Worm (Caenorhabditis elegans): ENCODE results near the gene K08F4.3.
A peak's percentile ranks its signal among the peaks of the same experiment; 100 is the strongest.

Gene K08F4.3

DNA sequence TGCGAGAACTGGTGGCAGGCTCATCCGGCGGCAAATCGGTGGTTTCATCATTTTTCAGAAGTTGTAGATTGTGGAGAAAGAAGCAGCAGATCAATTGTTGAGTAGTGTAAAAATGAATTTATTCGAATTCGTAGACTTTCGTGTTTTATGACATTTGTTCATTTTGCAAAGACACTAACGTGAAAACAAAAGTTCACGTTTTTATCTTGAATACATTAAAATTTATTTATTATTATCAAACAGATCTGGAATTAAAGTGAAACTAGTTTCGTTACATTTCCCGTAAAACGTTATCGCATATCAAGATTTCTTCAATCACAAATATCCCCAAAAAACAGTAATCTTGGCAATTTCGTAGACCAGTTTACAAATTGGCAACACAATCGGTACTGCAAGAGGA lies 17.8 kb downstream of the K08F4.3 start, which contains the start of gene T14G10.8:
TSS of gene T14G10.8 (minus strand) at position 101 of the 400 bp plus-strand sequence.
- TF ChIP-seq lag-1 (GFP tag; IDR thresholded peaks at IDR 0.05): no peak
- TF ChIP-seq tbp1 (GFP tag; optimal IDR thresholded peaks at IDR 0.05): no peak
- TF ChIP-seq hlh-26 (GFP tag; conservative IDR thresholded peaks at IDR 0.05): no peak
- TF ChIP-seq lsy-27 (tag; optimal IDR thresholded peaks at IDR 0.05; ENCODE audit: borderline replicate concordance, insufficient read depth): no peak
- TF ChIP-seq egrh-3 (GFP tag; IDR thresholded peaks at IDR 0.05): no peak
- no peak for TF ChIP-seq cebp-1 (GFP tag; IDR thresholded peaks at IDR 0.05)
- no peak for TF ChIP-seq cebp-1 (tag; optimal IDR thresholded peaks at IDR 0.05)
- TF ChIP-seq somi-1 (GFP tag; optimal IDR thresholded peaks at IDR 0.05): no peak
- TF ChIP-seq die-1 (tag; optimal IDR thresholded peaks at IDR 0.05): no peak
- no peak for TF ChIP-seq ztf-25 (GFP tag; IDR thresholded peaks at IDR 0.05)
- TF ChIP-seq F33H1.4 (GFP tag; IDR thresholded peaks at IDR 0.05): no peak
- no peak for TF ChIP-seq K12H6.12 (tag; optimal IDR thresholded peaks at IDR 0.05)
- TF ChIP-seq B0019.2 (GFP tag; conservative IDR thresholded peaks at IDR 0.05): no peak
- no peak for TF ChIP-seq unc-130 (GFP tag; optimal IDR thresholded peaks at IDR 0.05)
- no peak for TF ChIP-seq T07F8.4 (tag; optimal IDR thresholded peaks at IDR 0.05)

DNA sequence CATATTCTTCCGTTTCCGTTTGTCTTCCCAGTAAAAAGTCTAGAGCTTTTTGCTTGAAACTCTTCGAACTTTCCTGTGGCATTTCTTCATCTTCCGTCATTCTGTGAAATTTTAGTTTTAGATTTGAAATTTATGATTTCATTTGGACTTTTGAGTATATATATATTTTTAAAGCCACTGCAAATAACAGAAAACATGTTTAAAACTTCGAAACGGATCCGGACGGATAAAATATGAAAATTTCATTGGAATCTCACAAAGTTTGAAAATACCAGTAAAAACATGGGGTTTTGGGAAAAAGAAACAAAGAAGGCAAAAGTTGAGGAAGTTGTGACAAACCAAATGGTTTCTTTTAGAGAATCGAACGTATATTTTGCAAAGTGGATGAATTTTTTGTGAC lies 19.9 kb downstream of the K08F4.3 start, which contains the start of gene pigs-1:
TSS of gene pigs-1 (minus strand) at position 101 of the 400 bp plus-strand sequence.
- no peak for TF ChIP-seq attf-6 (GFP tag; IDR thresholded peaks at IDR 0.05)

- TF ChIP-seq ama-1 (optimal IDR thresholded peaks at IDR 0.05): no peak
- TF ChIP-seq ama-1 (GFP tag; optimal IDR thresholded peaks at IDR 0.05): no peak
- TF ChIP-seq efl-1 (GFP tag; optimal IDR thresholded peaks at IDR 0.05): no peak
- no peak for TF ChIP-seq dox-1 (GFP tag; IDR thresholded peaks at IDR 0.05)
- no peak for TF ChIP-seq Y67H2A.10 (GFP tag; conservative IDR thresholded peaks at IDR 0.05)
- TF ChIP-seq ceh-27 (GFP tag; optimal IDR thresholded peaks at IDR 0.05): no peak
- no peak for TF ChIP-seq ccch-3 (GFP tag; optimal IDR thresholded peaks at IDR 0.05)
- TF ChIP-seq ceh-58 (GFP tag; IDR thresholded peaks at IDR 0.05): no peak
Observed at ce11 chrIV:10150552-10151004, 21.5 kb downstream of the K08F4.3 start, which contains the start of gene tsp-12. Gene tsp-12, minus strand, starts transcription at chrIV:10150602.

DNA sequence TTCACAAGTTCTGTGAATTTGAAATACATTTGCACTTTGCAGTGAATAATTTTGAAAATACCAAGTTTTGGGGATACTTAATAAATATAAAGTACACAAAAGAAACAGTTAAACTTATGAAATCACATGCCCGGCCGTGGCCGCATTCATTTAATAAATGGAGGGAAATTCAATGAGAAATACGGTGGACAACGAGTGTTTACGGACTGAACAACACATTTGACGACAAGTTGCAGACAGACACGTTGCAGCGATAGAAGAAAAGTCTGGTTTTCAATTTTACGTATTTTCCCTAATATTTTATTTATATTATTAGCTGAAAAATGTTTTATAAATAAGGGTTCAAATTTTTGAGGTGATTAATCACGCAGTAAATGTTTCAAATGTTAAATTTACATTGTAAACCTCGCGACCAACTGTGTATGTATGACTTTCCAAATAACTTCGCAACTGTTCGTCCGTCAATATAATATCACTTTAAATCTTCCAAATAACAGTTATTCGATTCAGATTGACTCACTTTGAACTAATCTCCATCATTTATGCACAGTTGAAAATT lies 22.5 kb downstream of the K08F4.3 start, which contains the start of gene copg-1:
TSS of gene copg-1 (plus strand) at position 509 of the 559 bp plus-strand sequence.
- TF ChIP-seq tbp1 (GFP tag; optimal IDR thresholded peaks at IDR 0.05) (peak; percentile 14), somi-1 (GFP tag; optimal IDR thresholded peaks at IDR 0.05) (no peak), pha-4 (tag; optimal IDR thresholded peaks at IDR 0.05) (peak; percentile 17), efl-1 (GFP tag; optimal IDR thresholded peaks at IDR 0.05) (peak; percentile 56), unc-130 (GFP tag; optimal IDR thresholded peaks at IDR 0.05) (no peak), ztf-6 (GFP tag; IDR thresholded peaks at IDR 0.05) (no peak), dpl-1 (GFP tag; optimal IDR thresholded peaks at IDR 0.05) (peak; percentile 24), B0336.3 (GFP tag; IDR thresholded peaks at IDR 0.05) (no peak), F23B12.7 (tag; optimal IDR thresholded peaks at IDR 0.05; ENCODE audit: insufficient read depth) (peak; percentile 25), sdz-38 (tag; optimal IDR thresholded peaks at IDR 0.05) (no peak), nhr-80 (tag; optimal IDR thresholded peaks at IDR 0.05) (peak; percentile 2), snpc-4 (GFP tag; optimal IDR thresholded peaks at IDR 0.05) (peak; percentile 4), snpc-4 (tag; optimal IDR thresholded peaks at IDR 0.05) (peak in 2 of 4 experiments; percentile 0 to 12), tbx-9 (tag; optimal IDR thresholded peaks at IDR 0.05; ENCODE audit: borderline replicate concordance) (no peak), K12H6.12 (tag; optimal IDR thresholded peaks at IDR 0.05) (peak; percentile 22), let-607 (tag; optimal IDR thresholded peaks at IDR 0.05) (peak; percentile 67 to 87), cebp-1 (GFP tag; IDR thresholded peaks at IDR 0.05) (no peak), cebp-1 (tag; optimal IDR thresholded peaks at IDR 0.05) (peak; percentile 67), egl-44 (GFP tag; IDR thresholded peaks at IDR 0.05) (no peak), gei-17 (GFP tag; optimal IDR thresholded peaks at IDR 0.05) (no peak), dox-1 (GFP tag; IDR thresholded peaks at IDR 0.05) (peak; percentile 51), attf-5 (GFP tag; optimal IDR thresholded peaks at IDR 0.05) (peak; percentile 18), mel-28 (tag; optimal IDR thresholded peaks at IDR 0.05; ENCODE audit: borderline replicate concordance) (no peak), madf-8 (GFP tag; conservative IDR thresholded peaks at IDR 0.05) (0 out of 2 replicates have a peak, but pooled peaks have one; percentile 6), dpff-1 (tag; optimal IDR thresholded peaks at IDR 0.05) (no peak), C06A6.2 (GFP tag; conservative IDR thresholded peaks at IDR 0.05) (no peak), hmg-1.2 (GFP tag; IDR thresholded peaks at IDR 0.05) (no peak)
